Fruit fly (Drosophila melanogaster) whole organism, prepupa: ENCODE data around the gene CG17029.

Experiments used
- Blimp-1 ChIP-seq: fragments of 200-800 bp; sonication (Bioruptor generic); optimal IDR thresholded peaks from 3 replicates; lab custom pipeline; 2017; ENCODE audit warnings: missing biosample characterization, missing genetic modification characterization, mild to moderate bottlenecking, moderate library complexity, missing genetic modification reagents
- CG10631 ChIP-seq: fragments of 200-800 bp; sonication (Bioruptor generic); optimal IDR thresholded peaks from 2 replicates; lab custom pipeline; 2016; ENCODE audit warnings: missing biosample characterization, missing genetic modification characterization
- CG11294 ChIP-seq: fragments of 200-800 bp; sonication (Bioruptor generic); IDR thresholded peaks from 2 replicates; pipeline ENCODE4 v1.3.6; 2022; ENCODE audit warnings: missing biosample characterization, missing genetic modification characterization
- CG11902 ChIP-seq: fragments of 200-800 bp; sonication (Bioruptor generic); optimal IDR thresholded peaks from 3 replicates; lab custom pipeline; 2016; ENCODE audit warnings: missing biosample characterization, missing genetic modification characterization
- CG1621 ChIP-seq: fragments of 200-800 bp; sonication (Bioruptor generic); optimal IDR thresholded peaks from 3 replicates; lab custom pipeline; 2018; ENCODE audit warnings: missing biosample characterization, mild to moderate bottlenecking, missing genetic modification characterization
- CG16779 ChIP-seq: fragments of 200-800 bp; sonication (Bioruptor generic); optimal IDR thresholded peaks from 3 replicates; lab custom pipeline; 2017; ENCODE audit warnings: missing biosample characterization, mild to moderate bottlenecking, missing genetic modification characterization
- CG3032 ChIP-seq: fragments of 200-800 bp; optimal IDR thresholded peaks from 2 replicates; lab custom pipeline; 2019; ENCODE audit warnings: missing biosample characterization, mild to moderate bottlenecking, missing genetic modification characterization, moderate library complexity
- CG31627 ChIP-seq: fragments of 200-800 bp; sonication (Bioruptor generic); optimal IDR thresholded peaks from 3 replicates; lab custom pipeline; 2016; ENCODE audit warnings: missing biosample characterization, missing genetic modification characterization
- CG3919 ChIP-seq: fragments of 200-800 bp; sonication (Bioruptor generic); optimal IDR thresholded peaks from 3 replicates; lab custom pipeline; 2016; ENCODE audit warnings: missing biosample characterization, missing genetic modification characterization
- CG4318 ChIP-seq: fragments of 200-800 bp; sonication (Bioruptor generic); optimal IDR thresholded peaks from 3 replicates; lab custom pipeline; 2017; ENCODE audit warnings: missing biosample characterization, mild to moderate bottlenecking, missing genetic modification characterization
- CG6276 ChIP-seq: fragments of 200-800 bp; sonication (Bioruptor generic); optimal IDR thresholded peaks from 2 replicates; lab custom pipeline; 2017; ENCODE audit warnings: missing biosample characterization, mild to moderate bottlenecking, missing genetic modification characterization
- CG6792 ChIP-seq: fragments of 200-800 bp; sonication (Bioruptor generic); optimal IDR thresholded peaks from 3 replicates; lab custom pipeline; 2016; ENCODE audit warnings: missing biosample characterization, missing genetic modification characterization
- CG6808 ChIP-seq: fragments of 200-800 bp; sonication (Bioruptor generic); optimal IDR thresholded peaks from 3 replicates; lab custom pipeline; 2017; ENCODE audit warnings: missing biosample characterization, missing genetic modification characterization, mild to moderate bottlenecking, moderate library complexity, missing genetic modification reagents
- CG6854 ChIP-seq: fragments of 200-800 bp; sonication (Bioruptor generic); optimal IDR thresholded peaks from 2 replicates; lab custom pipeline; 2017; ENCODE audit warnings: missing biosample characterization, mild to moderate bottlenecking, missing genetic modification characterization
- CG8119 ChIP-seq: fragments of 200-800 bp; sonication (Bioruptor generic); IDR thresholded peaks from 3 replicates; pipeline ENCODE4 v1.3.6; 2022; ENCODE audit warnings: missing biosample characterization, missing genetic modification characterization
- CG8319 ChIP-seq: fragments of 200-800 bp; sonication (Bioruptor generic); optimal IDR thresholded peaks from 3 replicates; lab custom pipeline; 2016; ENCODE audit warnings: missing biosample characterization, missing genetic modification characterization
- CG8632 ChIP-seq: fragments of 200-800 bp; sonication (Bioruptor generic); optimal IDR thresholded peaks from 3 replicates; lab custom pipeline; 2016; ENCODE audit warnings: missing biosample characterization, missing genetic modification characterization
- CG9139 ChIP-seq: fragments of 200-800 bp; sonication (Bioruptor generic); optimal IDR thresholded peaks from 3 replicates; lab custom pipeline; 2017; ENCODE audit warnings: missing biosample characterization, mild to moderate bottlenecking, missing genetic modification characterization
- Eip75B ChIP-seq: fragments of 200-800 bp; sonication (Bioruptor generic); optimal IDR thresholded peaks from 3 replicates; lab custom pipeline; 2016; ENCODE audit warnings: missing biosample characterization, missing genetic modification characterization
- Eip78C ChIP-seq: fragments of 200-800 bp; sonication (Bioruptor generic); peaks from one replicate; lab custom pipeline; 2016; ENCODE audit warnings: missing biosample characterization, missing genetic modification characterization
- Ets96B ChIP-seq: fragments of 200-800 bp; optimal IDR thresholded peaks from 2 replicates; lab custom pipeline; 2019; ENCODE audit warnings: missing biosample characterization, mild to moderate bottlenecking, missing genetic modification characterization, moderate library complexity
- Gug ChIP-seq: fragments of 200-800 bp; sonication (Bioruptor generic); IDR thresholded peaks from 2 replicates; pipeline ENCODE4 v1.3.6; 2022; ENCODE audit warnings: missing biosample characterization, missing genetic modification characterization
- Hr38 ChIP-seq: sonication (Bioruptor generic); optimal IDR thresholded peaks from 2 replicates; lab custom pipeline; 2016; ENCODE audit warnings: missing biosample characterization, missing genetic modification characterization
- Hr4 ChIP-seq: fragments of 200-800 bp; sonication (Bioruptor generic); optimal IDR thresholded peaks from 3 replicates; lab custom pipeline; 2016; ENCODE audit warnings: missing biosample characterization, missing genetic modification characterization
- OdsH ChIP-seq: fragments of 200-800 bp; sonication (Bioruptor generic); optimal IDR thresholded peaks from 3 replicates; lab custom pipeline; 2016; ENCODE audit warnings: missing biosample characterization, missing genetic modification characterization
- Smox ChIP-seq: fragments of 200-800 bp; sonication (Bioruptor generic); optimal IDR thresholded peaks from 3 replicates; lab custom pipeline; 2016; ENCODE audit warnings: missing biosample characterization, missing genetic modification characterization
- Sox102F ChIP-seq: fragments of 200-800 bp; sonication (Bioruptor generic); optimal IDR thresholded peaks from 2 replicates; lab custom pipeline; 2016; ENCODE audit warnings: missing biosample characterization, mild to moderate bottlenecking, missing genetic modification characterization
- Sox14 ChIP-seq: fragments of 200-800 bp; sonication (Bioruptor generic); optimal IDR thresholded peaks from 3 replicates; lab custom pipeline; 2016; ENCODE audit warnings: missing biosample characterization, missing genetic modification characterization
- Sox15 ChIP-seq: fragments of 200-800 bp; sonication (Bioruptor generic); optimal IDR thresholded peaks from 3 replicates; lab custom pipeline; 2016; ENCODE audit warnings: missing biosample characterization, missing genetic modification characterization
- achi ChIP-seq: fragments of 200-800 bp; sonication (Bioruptor generic); optimal IDR thresholded peaks from 3 replicates; lab custom pipeline; 2016; ENCODE audit warnings: missing biosample characterization, missing genetic modification characterization
- acj6 ChIP-seq: fragments of 200-800 bp; sonication (Bioruptor generic); optimal IDR thresholded peaks from 3 replicates; lab custom pipeline; 2016; ENCODE audit warnings: missing biosample characterization, missing genetic modification characterization
- dac ChIP-seq: fragments of 200-800 bp; sonication (Bioruptor generic); optimal IDR thresholded peaks from 2 replicates; lab custom pipeline; 2017; ENCODE audit warnings: missing biosample characterization, mild to moderate bottlenecking, missing genetic modification characterization
- esn ChIP-seq: fragments of 200-800 bp; sonication (Bioruptor generic); optimal IDR thresholded peaks from 2 replicates; lab custom pipeline; 2016; ENCODE audit warnings: missing biosample characterization, mild to moderate bottlenecking, missing genetic modification characterization, moderate library complexity
- fd59A ChIP-seq: fragments of 200-800 bp; sonication (Bioruptor generic); optimal IDR thresholded peaks from 2 replicates; lab custom pipeline; 2017; ENCODE audit warnings: missing biosample characterization, mild to moderate bottlenecking, missing genetic modification characterization, missing genetic modification reagents
- lz ChIP-seq: fragments of 200-800 bp; sonication (Bioruptor generic); optimal IDR thresholded peaks from 3 replicates; lab custom pipeline; 2016; ENCODE audit warnings: missing biosample characterization, missing genetic modification characterization
- net ChIP-seq: fragments of 200-800 bp; sonication (Bioruptor generic); optimal IDR thresholded peaks from 3 replicates; lab custom pipeline; 2016; ENCODE audit warnings: missing biosample characterization, missing genetic modification characterization
- pdm3 ChIP-seq: fragments of 200-800 bp; sonication (Bioruptor generic); optimal IDR thresholded peaks from 3 replicates; lab custom pipeline; 2016; ENCODE audit warnings: missing biosample characterization, missing genetic modification characterization
- svp ChIP-seq: fragments of 200-800 bp; sonication (Bioruptor generic); peaks from one replicate; lab custom pipeline; 2016; ENCODE audit warnings: missing biosample characterization, missing genetic modification characterization
- topi ChIP-seq: fragments of 200-800 bp; sonication (Bioruptor generic); optimal IDR thresholded peaks from 3 replicates; lab custom pipeline; 2016; ENCODE audit warnings: missing biosample characterization, missing genetic modification characterization
- vri ChIP-seq: fragments of 200-800 bp; sonication (Bioruptor generic); optimal IDR thresholded peaks from 3 replicates; lab custom pipeline; 2016; ENCODE audit warnings: missing biosample characterization, mild to moderate bottlenecking, missing genetic modification characterization

The CG17029 gene

dm6 chr3L:15967588-15968500 is 8.8 kb upstream of the CG17029 start, which contains the start of the genes Brr2 and CG10516 (continued):
- TF ChIP-seq pdm3 (GFP tag; lab: Kevin White, UChicago) (no peak), net (no peak), CG31627 (peak; percentile 31), CG6808 (GFP tag; lab: Kevin White, UChicago) (no peak), achi (GFP tag; lab: Kevin White, UChicago) (no peak), CG8632 (GFP tag; lab: Kevin White, UChicago) (no peak), lz (GFP tag; lab: Kevin White, UChicago) (no peak), CG6276 (GFP tag; lab: Kevin White, UChicago) (no peak), CG3032 (tag; lab: Kevin White, UChicago) (peak; percentile 29), Ets96B (tag; lab: Kevin White, UChicago) (no peak), CG4318 (GFP tag; lab: Kevin White, UChicago) (no peak), Sox14 (GFP tag; lab: Kevin White, UChicago) (peak; percentile 54), CG16779 (tag; lab: Kevin White, UChicago) (no peak), Smox (GFP tag; lab: Kevin White, UChicago) (no peak), topi (GFP tag; lab: Kevin White, UChicago) (no peak), Sox102F (GFP tag; lab: Kevin White, UChicago) (no peak), CG11294 (GFP tag; lab: Robert Waterston, UW) (no peak), fd59A (GFP tag; lab: Kevin White, UChicago) (no peak), CG10631 (no peak), OdsH (GFP tag; lab: Kevin White, UChicago) (no peak), esn (GFP tag; lab: Kevin White, UChicago) (peak; percentile 33), Sox15 (GFP tag; lab: Kevin White, UChicago) (no peak), Blimp-1 (no peak), CG6792 (no peak)

- TF ChIP-seq Hr38 (GFP tag; lab: Kevin White, UChicago) (no peak), svp (GFP tag; lab: Kevin White, UChicago) (peak; percentile 93)
- TF ChIP-seq, all 60 proteins: peak for 1
These were observed 8.0 kb upstream of the CG17029 start for dm6 chr3L:15968686-15969085.

- TF ChIP-seq CG8119 (GFP tag; lab: Robert Waterston, UW), result no peak
- TF ChIP-seq CG1621 (tag; lab: Kevin White, UChicago), result no peak
- TF ChIP-seq, all 60 proteins: peak for 0
These were observed 2.5 kb upstream of the CG17029 start for dm6 chr3L:15974166-15974565.

dm6 chr3L:15975068-15975467 is 1.6 kb upstream of the CG17029 start, which contains the start of gene CG17026:
TSS of gene CG17026 (plus strand) at chr3L:15975368.
- TF ChIP-seq CG3032 (tag; lab: Kevin White, UChicago) (no peak), acj6 (GFP tag; lab: Kevin White, UChicago) (no peak)

dm6 chr3L:15977565-15977964 is 895 bp downstream of the CG17029 start:
- TF ChIP-seq dac (GFP tag; lab: Kevin White, UChicago), result no peak
- TF ChIP-seq net, result peak; percentile 32
- TF ChIP-seq CG11902, result peak; percentile 18
- no peak for TF ChIP-seq fd59A (GFP tag; lab: Kevin White, UChicago)
- TF ChIP-seq Sox14 (GFP tag; lab: Kevin White, UChicago), result peak; percentile 43
- TF ChIP-seq CG16779 (tag; lab: Kevin White, UChicago), result no peak
- TF ChIP-seq Blimp-1, result no peak
- no peak for TF ChIP-seq CG9139 (GFP tag; lab: Kevin White, UChicago)
- TF ChIP-seq Eip78C, result peak; percentile 85
- no peak for TF ChIP-seq CG3919 (GFP tag; lab: Kevin White, UChicago)
- no peak for TF ChIP-seq Eip75B (GFP tag; lab: Kevin White, UChicago)
- no peak for TF ChIP-seq CG10631
- TF ChIP-seq topi (GFP tag; lab: Kevin White, UChicago), result peak; percentile 77
- TF ChIP-seq esn (GFP tag; lab: Kevin White, UChicago), result peak; percentile 74
- no peak for TF ChIP-seq CG4318 (GFP tag; lab: Kevin White, UChicago)
- TF ChIP-seq CG8319, result no peak
- TF ChIP-seq Sox102F (GFP tag; lab: Kevin White, UChicago), result peak; percentile 49
- peak; percentile 47 for TF ChIP-seq pdm3 (GFP tag; lab: Kevin White, UChicago)
- peak; percentile 71 for TF ChIP-seq Gug (GFP tag; lab: Robert Waterston, UW)
- no peak for TF ChIP-seq CG6854
- peak; percentile 90 for TF ChIP-seq vri (GFP tag; lab: Kevin White, UChicago)
- no peak for TF ChIP-seq Hr38 (GFP tag; lab: Kevin White, UChicago)
- TF ChIP-seq CG6276 (GFP tag; lab: Kevin White, UChicago), result peak; percentile 46
- peak; percentile 32; the same call in 1 of the 2 replicates for TF ChIP-seq CG11294 (GFP tag; lab: Robert Waterston, UW)
- TF ChIP-seq Hr4 (GFP tag; lab: Kevin White, UChicago), result no peak
- no peak for TF ChIP-seq Ets96B (tag; lab: Kevin White, UChicago)
